Fruit fly (Drosophila melanogaster) whole organism, adult: ENCODE measurements around the gene CG2006.

Experiments
- Crg-1 ChIP-seq: fragments of 200-800 bp; sonication (Bioruptor generic); optimal IDR thresholded peaks from 2 replicates; lab custom pipeline; 2016; ENCODE audit warnings: missing biosample characterization, missing genetic modification characterization
- kay ChIP-seq: fragments of 200-800 bp; sonication (Bioruptor generic); peaks from one replicate; lab custom pipeline; 2016; ENCODE audit warnings: missing biosample characterization, missing genetic modification characterization, borderline replicate concordance
- toe ChIP-seq: fragments of 200-800 bp; sonication (Bioruptor generic); optimal IDR thresholded peaks from 2 replicates; lab custom pipeline; 2016; ENCODE audit warnings: missing biosample characterization, missing genetic modification characterization

DNA sequence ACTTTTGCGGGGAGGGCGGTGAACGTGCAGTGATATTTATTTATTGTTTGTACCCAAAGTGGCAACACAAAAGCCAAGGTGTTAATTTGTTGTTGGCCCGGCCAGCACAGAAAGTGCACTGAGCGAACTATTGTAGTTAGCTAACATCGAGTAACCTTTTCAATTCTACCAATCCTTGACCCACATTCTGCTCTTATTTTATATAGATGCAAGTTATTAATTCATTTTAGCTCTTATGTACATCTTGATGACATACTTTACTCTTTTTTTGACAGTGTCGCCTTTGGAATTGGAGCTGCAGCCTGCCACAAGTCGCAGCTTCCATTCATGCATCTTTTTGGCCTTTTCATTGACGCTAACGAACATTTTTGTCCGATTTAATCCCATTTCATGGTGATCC is 49.2 kb downstream of the CG2006 start:
- TF ChIP-seq toe (GFP tag; lab: Kevin White, UChicago), result no peak
- no peak for TF ChIP-seq kay (GFP tag; lab: Kevin White, UChicago)
- TF ChIP-seq Crg-1 (GFP tag; lab: Kevin White, UChicago), result no peak
